Fruit fly (Drosophila melanogaster) whole organism: ENCODE data around the gene Pax.

ENCODE experiments used
- CG8478 ChIP-seq: fragments of >200 bp; optimal IDR thresholded peaks from 2 replicates; lab custom pipeline; 2018; ENCODE audit warnings: inconsistent platforms
- Dll ChIP-seq: fragments of >200 bp; optimal IDR thresholded peaks from 2 replicates; lab custom pipeline; 2017
- EcR ChIP-seq, 2 experiments: fragments of >200 bp; optimal IDR thresholded peaks; 2 replicates each; lab custom pipeline; 2017; ENCODE audit warnings: missing biosample characterization in 2 of 2, missing genetic modification characterization in 2 of 2, missing genetic modification reagents in 2 of 2
- pan ChIP-seq: fragments of >200 bp; optimal IDR thresholded peaks from 2 replicates; lab custom pipeline; 2017
- psq ChIP-seq: fragments of >200 bp; optimal IDR thresholded peaks from 2 replicates; lab custom pipeline; 2017
- usp ChIP-seq: fragments of >200 bp; optimal IDR thresholded peaks from 2 replicates; lab custom pipeline; 2017; ENCODE audit warnings: missing biosample characterization, missing genetic modification characterization, mixed read lengths

dm6 chr2L:19377129-19378083 lies 49.0 kb downstream of the Pax start:
- TF ChIP-seq psq = no peak
- no peak for TF ChIP-seq usp (GFP tag; lab: Kevin White, UChicago)
- no peak for TF ChIP-seq EcR (GFP tag; optimal IDR thresholded peaks at IDR 0.05; lab: Kevin White, UChicago)
- no peak for TF ChIP-seq pan (lab: Kevin White, UChicago)
- TF ChIP-seq CG8478 (lab: Kevin White, UChicago) = no peak
- no peak for TF ChIP-seq Dll
